Worm (Caenorhabditis elegans): Measurements from ENCODE around the gene nhx-6.

Gene nhx-6

DNA sequence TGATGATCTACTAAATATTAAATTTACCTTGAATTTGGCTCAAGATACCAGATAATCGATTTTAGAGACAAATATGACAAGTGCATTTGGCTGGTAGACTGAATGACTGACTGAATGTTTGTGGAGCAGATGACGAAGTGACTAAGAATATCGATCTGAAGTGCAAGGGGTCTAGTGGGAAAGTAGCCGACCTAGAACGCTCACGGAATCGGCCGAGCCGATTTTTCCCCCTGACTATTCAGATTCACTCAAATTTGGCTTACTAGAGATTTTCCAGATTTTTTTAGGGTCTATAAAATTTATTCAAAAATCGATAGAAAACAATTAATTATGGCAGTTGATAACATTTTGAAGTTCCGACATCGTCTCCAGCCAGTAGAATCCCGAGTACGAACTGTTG is 23.9 kb downstream of the nhx-6 start, which contains the start of gene fbxc-26:
Gene fbxc-26 (minus strand): TSS at position 101 of the 400 bp plus-strand sequence.
- TF ChIP-seq cnd-1 (tag; optimal IDR thresholded peaks at IDR 0.05) (no peak), lin-13 (tag; optimal IDR thresholded peaks at IDR 0.05) (no peak), zip-8 (tag; optimal IDR thresholded peaks at IDR 0.05) (no peak), nhr-28 (tag; optimal IDR thresholded peaks at IDR 0.05) (no peak), blmp-1 (tag; optimal IDR thresholded peaks at IDR 0.05) (no peak), ztf-11 (tag; optimal IDR thresholded peaks at IDR 0.05) (no peak), ceh-39 (tag; optimal IDR thresholded peaks at IDR 0.05) (no peak), unc-120 (tag; optimal IDR thresholded peaks at IDR 0.05; ENCODE audit: poor library complexity, severe bottlenecking) (no peak), tbx-8 (GFP tag; optimal IDR thresholded peaks at IDR 0.05) (no peak), ceh-43 (GFP tag; optimal IDR thresholded peaks at IDR 0.05) (no peak)

DNA sequence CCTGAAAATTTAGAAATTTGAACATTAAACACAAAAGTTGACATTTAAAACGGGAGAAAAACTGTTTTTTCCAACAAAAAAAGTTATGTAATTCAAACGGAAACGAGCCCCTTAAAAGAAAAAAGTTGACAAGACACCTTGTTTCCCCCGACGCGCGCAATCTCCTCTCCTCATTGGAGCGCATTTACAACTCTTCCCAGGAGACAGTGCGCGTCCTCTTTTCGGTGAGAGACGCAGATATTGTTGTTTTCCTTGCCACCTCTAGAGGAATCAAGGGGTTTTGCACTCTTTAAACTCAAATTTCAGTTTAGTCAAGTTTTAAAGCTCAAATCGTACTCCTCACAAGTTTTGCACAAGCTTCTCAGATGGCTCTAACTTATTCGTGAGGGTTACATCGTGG is 25.2 kb downstream of the nhx-6 start, which contains the start of gene F58E1.13:
Gene F58E1.13 (minus strand): TSS at position 12 of the 400 bp plus-strand sequence.
- no peak for TF ChIP-seq unc-62 (GFP tag; optimal IDR thresholded peaks at IDR 0.05)
- TF ChIP-seq ceh-83 (GFP tag; optimal IDR thresholded peaks at IDR 0.05) = no peak

- TF ChIP-seq sem-2 (GFP tag; optimal IDR thresholded peaks at IDR 0.05) = no peak
- TF ChIP-seq drap-1 (GFP tag; optimal IDR thresholded peaks at IDR 0.05) = no peak
- no peak for TF ChIP-seq sptf-1 (tag; optimal IDR thresholded peaks at IDR 0.05)
- TF ChIP-seq M03D4.4 (tag; optimal IDR thresholded peaks at IDR 0.05) = no peak
- no peak for TF ChIP-seq hlh-1 (tag; optimal IDR thresholded peaks at IDR 0.05)
- TF ChIP-seq ceh-43 (GFP tag; optimal IDR thresholded peaks at IDR 0.05) = no peak
- no peak for TF ChIP-seq bed-3 (GFP tag; optimal IDR thresholded peaks at IDR 0.05)
- no peak for TF ChIP-seq unc-62 (GFP tag; optimal IDR thresholded peaks at IDR 0.05)
- no peak for TF ChIP-seq lsy-2 (tag; optimal IDR thresholded peaks at IDR 0.05)
- TF ChIP-seq mab-5 (tag; optimal IDR thresholded peaks at IDR 0.05) = no peak
- no peak for TF ChIP-seq lin-13 (tag; optimal IDR thresholded peaks at IDR 0.05)
- no peak for TF ChIP-seq unc-120 (tag; optimal IDR thresholded peaks at IDR 0.05; ENCODE audit: poor library complexity, severe bottlenecking)
- no peak for TF ChIP-seq elt-3 (tag; optimal IDR thresholded peaks at IDR 0.05)
- TF ChIP-seq nhr-12 (tag; optimal IDR thresholded peaks at IDR 0.05) = no peak
- no peak for TF ChIP-seq ham-2 (GFP tag; optimal IDR thresholded peaks at IDR 0.05)
- TF ChIP-seq tbx-8 (GFP tag; optimal IDR thresholded peaks at IDR 0.05) = no peak
- TF ChIP-seq ces-1 (GFP tag; optimal IDR thresholded peaks at IDR 0.05) = no peak
- no peak for TF ChIP-seq blmp-1 (tag; optimal IDR thresholded peaks at IDR 0.05)
- TF ChIP-seq mep-1 (tag; optimal IDR thresholded peaks at IDR 0.05) = no peak
Measured at ce11 chrII:1703363-1703762, 32.7 kb downstream of the nhx-6 start, which contains the start of gene fbxb-47. fbxb-47 (minus strand) TSS chrII:1703463.

ce11 chrII:1706385-1706784 is 35.8 kb downstream of the nhx-6 start, which contains the start of gene sdz-18:
sdz-18 (minus strand) TSS chrII:1706485.
- TF ChIP-seq unc-62 (GFP tag; optimal IDR thresholded peaks at IDR 0.05) (no peak), lin-13 (tag; optimal IDR thresholded peaks at IDR 0.05) (no peak), elt-3 (tag; optimal IDR thresholded peaks at IDR 0.05) (no peak), M03D4.4 (tag; optimal IDR thresholded peaks at IDR 0.05) (no peak), nhr-28 (tag; optimal IDR thresholded peaks at IDR 0.05) (no peak), ceh-43 (GFP tag; optimal IDR thresholded peaks at IDR 0.05) (no peak), flh-1 (GFP tag; optimal IDR thresholded peaks at IDR 0.05) (no peak), bed-3 (GFP tag; optimal IDR thresholded peaks at IDR 0.05) (no peak), zip-8 (tag; optimal IDR thresholded peaks at IDR 0.05) (no peak), mab-5 (tag; optimal IDR thresholded peaks at IDR 0.05) (no peak), tbx-8 (GFP tag; optimal IDR thresholded peaks at IDR 0.05) (no peak), drap-1 (GFP tag; optimal IDR thresholded peaks at IDR 0.05) (no peak), unc-39 (tag; optimal IDR thresholded peaks at IDR 0.05) (no peak), ham-2 (GFP tag; optimal IDR thresholded peaks at IDR 0.05) (no peak), lin-32 (GFP tag; optimal IDR thresholded peaks at IDR 0.05) (no peak), pha-4 (tag; optimal IDR thresholded peaks at IDR 0.05) (no peak)

- TF ChIP-seq cnd-1 (tag; optimal IDR thresholded peaks at IDR 0.05) (no peak), nhr-12 (tag; optimal IDR thresholded peaks at IDR 0.05) (no peak), flh-1 (GFP tag; optimal IDR thresholded peaks at IDR 0.05) (no peak), nhr-28 (tag; optimal IDR thresholded peaks at IDR 0.05) (no peak), nhr-2 (tag; optimal IDR thresholded peaks at IDR 0.05) (no peak), mls-2 (tag; optimal IDR thresholded peaks at IDR 0.05) (no peak), M03D4.4 (tag; optimal IDR thresholded peaks at IDR 0.05) (no peak), ceh-39 (tag; optimal IDR thresholded peaks at IDR 0.05) (no peak), ceh-83 (GFP tag; optimal IDR thresholded peaks at IDR 0.05) (no peak)
Measured at ce11 chrII:1709959-1710358, 39.3 kb downstream of the nhx-6 start, which contains the start of gene fbxa-184. fbxa-184 (plus strand) TSS chrII:1710259.

Measured in whole organism, mixed stage, embryonic.